Fruit fly (Drosophila melanogaster) S2 (cell line): ENCODE measurements around the gene Ugt37C2.

Source experiments
- CG8478 ChIP-seq: fragments of >200 bp; optimal IDR thresholded peaks from 2 replicates; lab custom pipeline; 2018
- CTCF ChIP-seq, 2 experiments: fragments of >200 bp; optimal IDR thresholded peaks; 2 replicates each; lab custom pipeline; 2018

DNA sequence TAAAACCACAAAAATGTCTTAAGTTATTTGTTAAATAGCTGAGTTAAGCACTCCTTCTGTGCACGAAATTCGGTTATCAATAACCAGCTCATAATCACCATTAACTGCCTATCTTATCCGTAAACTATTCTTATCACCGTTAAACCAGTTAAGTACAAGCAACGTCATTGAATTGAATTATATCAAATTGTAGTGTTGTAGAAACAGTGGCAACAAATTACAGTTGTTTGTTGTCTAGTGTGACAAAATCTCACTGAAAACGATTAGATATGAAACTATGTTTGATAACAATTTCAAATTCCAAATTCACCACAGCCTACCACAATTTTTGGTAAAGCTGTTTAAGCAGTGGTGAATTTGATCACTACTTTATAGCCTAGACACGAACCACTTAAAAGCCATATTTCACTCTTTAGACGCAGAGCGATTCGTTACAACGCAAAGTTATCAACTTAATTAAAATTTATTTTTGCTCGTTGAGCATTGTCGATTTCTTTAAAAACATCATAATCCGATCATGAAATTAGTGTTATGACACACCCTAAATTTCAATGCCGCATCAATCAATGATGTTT, 7.7 kb downstream of the Ugt37C2 start:
- TF ChIP-seq CTCF (optimal IDR thresholded peaks at IDR 0.05; lab: Kevin White, UChicago) (peak in 1 of 2 experiments; percentile 40), CG8478 (lab: Kevin White, UChicago) (no peak)
